Fruit fly (Drosophila melanogaster) Kc167 (cell line): Measurements from ENCODE around the gene CG33995.

Experiments
- Myc ChIP-seq: fragments of >200 bp; optimal IDR thresholded peaks from 2 replicates; lab custom pipeline; 2017; ENCODE audit warnings: missing external identifiers
- Sin3A ChIP-seq: fragments of >200 bp; optimal IDR thresholded peaks from 2 replicates; lab custom pipeline; 2018; ENCODE audit warnings: missing external identifiers
- h ChIP-seq: fragments of >200 bp; optimal IDR thresholded peaks from 3 replicates; lab custom pipeline; 2018; ENCODE audit warnings: missing external identifiers
- insv ChIP-seq: fragments of >200 bp; optimal IDR thresholded peaks from 3 replicates; lab custom pipeline; 2018; ENCODE audit warnings: missing external identifiers
- psq ChIP-seq: fragments of >200 bp; optimal IDR thresholded peaks from 2 replicates; lab custom pipeline; 2017; ENCODE audit warnings: missing external identifiers
- ttk ChIP-seq: sonication (Bioruptor generic); optimal IDR thresholded peaks from 2 replicates; lab custom pipeline; 2017; ENCODE audit warnings: missing external identifiers

Gene CG33995

dm6 chr2L:5022602-5023001, 20.5 kb upstream of the CG33995 start:
- no peak for TF ChIP-seq psq (lab: Kevin White, UChicago)
- no peak for TF ChIP-seq h
- TF ChIP-seq Myc = no peak
- TF ChIP-seq insv (lab: Kevin White, UChicago) = no peak
- no peak for TF ChIP-seq ttk
- TF ChIP-seq Sin3A (lab: Kevin White, UChicago) = no peak

dm6 chr2L:5025557-5025956, 17.5 kb upstream of the CG33995 start:
- no peak for TF ChIP-seq insv (lab: Kevin White, UChicago)
- no peak for TF ChIP-seq h

- TF ChIP-seq ttk (no peak), insv (lab: Kevin White, UChicago) (no peak), Myc (no peak), psq (lab: Kevin White, UChicago) (no peak), Sin3A (lab: Kevin White, UChicago) (no peak), h (no peak)
Observed at dm6 chr2L:5027321-5028069, 15.6 kb upstream of the CG33995 start.

- TF ChIP-seq insv (lab: Kevin White, UChicago) (no peak), Sin3A (lab: Kevin White, UChicago) (no peak), psq (lab: Kevin White, UChicago) (no peak), Myc (no peak), ttk (no peak), h (no peak)
Observed at dm6 chr2L:5028091-5028490, 15.0 kb upstream of the CG33995 start, which contains the start of gene vkg. Gene vkg, minus strand, starts transcription at chr2L:5028191.

- no peak for TF ChIP-seq ttk
- TF ChIP-seq h = no peak
- TF ChIP-seq psq (lab: Kevin White, UChicago) = no peak
- TF ChIP-seq insv (lab: Kevin White, UChicago) = no peak
- TF ChIP-seq Sin3A (lab: Kevin White, UChicago) = no peak
- no peak for TF ChIP-seq Myc
Observed at dm6 chr2L:5029049-5029808, 13.8 kb upstream of the CG33995 start, which contains the start of gene Col4a1. Gene Col4a1, plus strand, starts transcription at chr2L:5029609.

- TF ChIP-seq insv (lab: Kevin White, UChicago) (no peak), psq (lab: Kevin White, UChicago) (no peak), ttk (no peak), h (no peak)
Observed at dm6 chr2L:5029809-5030108, 13.3 kb upstream of the CG33995 start.

- TF ChIP-seq h (no peak), Sin3A (lab: Kevin White, UChicago) (no peak), Myc (no peak), psq (lab: Kevin White, UChicago) (no peak), ttk (no peak), insv (lab: Kevin White, UChicago) (no peak)
Observed at dm6 chr2L:5030535-5030934, 12.5 kb upstream of the CG33995 start.

dm6 chr2L:5031399-5031798, 11.7 kb upstream of the CG33995 start:
- TF ChIP-seq insv (lab: Kevin White, UChicago) (no peak), psq (lab: Kevin White, UChicago) (no peak), Sin3A (lab: Kevin White, UChicago) (no peak), h (no peak), Myc (no peak), ttk (no peak)

dm6 chr2L:5031886-5032285, 11.2 kb upstream of the CG33995 start:
- no peak for TF ChIP-seq insv (lab: Kevin White, UChicago)
- TF ChIP-seq psq (lab: Kevin White, UChicago) = no peak
- TF ChIP-seq ttk = no peak
- TF ChIP-seq Myc = no peak
- no peak for TF ChIP-seq Sin3A (lab: Kevin White, UChicago)
- no peak for TF ChIP-seq h

- no peak for TF ChIP-seq psq (lab: Kevin White, UChicago)
- TF ChIP-seq Sin3A (lab: Kevin White, UChicago) = no peak
- TF ChIP-seq h = no peak
- TF ChIP-seq Myc = no peak
- TF ChIP-seq insv (lab: Kevin White, UChicago) = no peak
- no peak for TF ChIP-seq ttk
Observed at dm6 chr2L:5036120-5036519, 7.0 kb upstream of the CG33995 start.

- TF ChIP-seq psq (lab: Kevin White, UChicago) (no peak), insv (lab: Kevin White, UChicago) (no peak), h (no peak), Myc (no peak), Sin3A (lab: Kevin White, UChicago) (no peak), ttk (no peak)
Observed at dm6 chr2L:5037402-5037860, 5.6 kb upstream of the CG33995 start, which contains the start of the genes CG14042 and SP555. Gene CG14042, plus strand, starts transcription at chr2L:5037709. Gene SP555, plus strand, starts transcription at chr2L:5037709.

- TF ChIP-seq psq (lab: Kevin White, UChicago) = no peak
- TF ChIP-seq h = no peak
- TF ChIP-seq Sin3A (lab: Kevin White, UChicago) = no peak
- TF ChIP-seq Myc = no peak
- no peak for TF ChIP-seq insv (lab: Kevin White, UChicago)
- TF ChIP-seq ttk = no peak
Observed at dm6 chr2L:5042076-5042475, 994 bp upstream of the CG33995 start.
